Worm (Caenorhabditis elegans) whole organism, L2 larva: ENCODE measurements around the gene C39B5.14.

ENCODE experiments used
- C34F6.9 ChIP-seq: fragments of 150-350 bp; optimal IDR thresholded peaks from 2 replicates; lab custom pipeline; 2014; ENCODE audit warnings: missing biosample characterization, missing genetic modification characterization
- F13H6.1 ChIP-seq: sonication (generic microtip); optimal IDR thresholded peaks from 2 replicates; lab custom pipeline; 2016; ENCODE audit warnings: missing genetic modification characterization, missing compliant biosample characterization
- R02D3.7 ChIP-seq: fragments of 150-350 bp; optimal IDR thresholded peaks from 2 replicates; lab custom pipeline; 2014; ENCODE audit warnings: missing biosample characterization, missing genetic modification characterization
- Y55F3AM.14 ChIP-seq: fragments of 200-800 bp; sonication (Bioruptor generic); optimal IDR thresholded peaks from 2 replicates; lab custom pipeline; 2018; ENCODE audit warnings: mild to moderate bottlenecking, missing genetic modification characterization, missing compliant biosample characterization
- ZK546.5 ChIP-seq: sonication (generic microtip); optimal IDR thresholded peaks from 2 replicates; lab custom pipeline; 2017; ENCODE audit warnings: missing biosample characterization, missing genetic modification characterization
- alr-1 ChIP-seq: fragments of 150-350 bp; optimal IDR thresholded peaks from 2 replicates; lab custom pipeline; 2014; ENCODE audit warnings: missing biosample characterization, missing genetic modification characterization
- aly-2 ChIP-seq: fragments of 150-350 bp; optimal IDR thresholded peaks from 2 replicates; lab custom pipeline; 2014; ENCODE audit warnings: missing biosample characterization, missing genetic modification characterization
- ama-1 ChIP-seq: fragments of 150-350 bp; optimal IDR thresholded peaks from 2 replicates; lab custom pipeline; 2018; ENCODE audit warnings: inconsistent platforms
- blmp-1 ChIP-seq: sonication (generic microtip); optimal IDR thresholded peaks from 2 replicates; lab custom pipeline; 2017; ENCODE audit warnings: missing genetic modification characterization, mild to moderate bottlenecking, missing compliant biosample characterization, antibody characterized with exemption, moderate library complexity; ENCODE audit not compliant: insufficient read depth
- ceh-16 ChIP-seq: fragments of 150-350 bp; optimal IDR thresholded peaks from 2 replicates; lab custom pipeline; 2014; ENCODE audit warnings: missing biosample characterization, missing genetic modification characterization
- egl-27 ChIP-seq: sonication (generic microtip); optimal IDR thresholded peaks from 3 replicates; lab custom pipeline; 2017; ENCODE audit warnings: missing biosample characterization, missing genetic modification reagents, missing genetic modification characterization
- elt-3 ChIP-seq: sonication (generic microtip); optimal IDR thresholded peaks from 2 replicates; lab custom pipeline; 2017; ENCODE audit warnings: missing biosample characterization, missing genetic modification characterization
- fos-1 ChIP-seq: fragments of 150-350 bp; optimal IDR thresholded peaks from 2 replicates; lab custom pipeline; 2014; ENCODE audit warnings: missing biosample characterization, missing genetic modification characterization
- gmeb-1 ChIP-seq: fragments of 150-350 bp; optimal IDR thresholded peaks from 2 replicates; lab custom pipeline; 2014; ENCODE audit warnings: missing biosample characterization, missing genetic modification characterization
- lin-13 ChIP-seq: fragments of 150-350 bp; optimal IDR thresholded peaks from 2 replicates; lab custom pipeline; 2014; ENCODE audit warnings: missing biosample characterization, missing genetic modification reagents, missing genetic modification characterization
- lin-39 ChIP-seq: fragments of 150-350 bp; optimal IDR thresholded peaks from 2 replicates; lab custom pipeline; 2014; ENCODE audit warnings: missing biosample characterization, missing genetic modification reagents, missing genetic modification characterization
- lsy-2 ChIP-seq, 2 experiments: fragments of 150-350 bp in 1 of 2; sonication (generic microtip) in 1 of 2; optimal IDR thresholded peaks; 2 replicates each; lab custom pipeline; 2014 to 2017; ENCODE audit warnings: missing biosample characterization in 2 of 2, missing genetic modification characterization in 2 of 2
- mab-5 ChIP-seq: fragments of 150-350 bp; optimal IDR thresholded peaks from 2 replicates; lab custom pipeline; 2014; ENCODE audit warnings: missing biosample characterization, missing genetic modification characterization
- mbf-1 ChIP-seq: sonication (generic microtip); optimal IDR thresholded peaks from 2 replicates; lab custom pipeline; 2017; ENCODE audit warnings: missing biosample characterization, missing genetic modification characterization
- mdl-1 ChIP-seq, 2 experiments: fragments of 150-350 bp in 1 of 2; sonication (generic microtip) in 1 of 2; optimal IDR thresholded peaks; 2 replicates each; lab custom pipeline; 2017; ENCODE audit warnings: missing biosample characterization in 2 of 2, missing genetic modification characterization in 2 of 2
- nhr-11 ChIP-seq: fragments of 150-350 bp; optimal IDR thresholded peaks from 2 replicates; lab custom pipeline; 2014; ENCODE audit warnings: missing biosample characterization, missing genetic modification characterization
- nhr-12 ChIP-seq: fragments of 150-350 bp; optimal IDR thresholded peaks from 2 replicates; lab custom pipeline; 2014; ENCODE audit warnings: missing biosample characterization, missing genetic modification characterization
- nhr-129 ChIP-seq: fragments of 150-350 bp; optimal IDR thresholded peaks from 2 replicates; lab custom pipeline; 2014; ENCODE audit warnings: missing biosample characterization, missing genetic modification characterization
- nhr-237 ChIP-seq: fragments of 150-350 bp; optimal IDR thresholded peaks from 2 replicates; lab custom pipeline; 2014; ENCODE audit warnings: missing biosample characterization, missing genetic modification characterization
- nhr-25 ChIP-seq: fragments of 150-350 bp; sonication (generic microtip); optimal IDR thresholded peaks from 3 replicates; lab custom pipeline; 2014; ENCODE audit warnings: missing biosample characterization, missing genetic modification characterization
- nhr-6 ChIP-seq: fragments of 150-350 bp; optimal IDR thresholded peaks from 2 replicates; lab custom pipeline; 2014; ENCODE audit warnings: missing biosample characterization, missing genetic modification characterization
- nhr-77 ChIP-seq: fragments of 150-350 bp; optimal IDR thresholded peaks from 2 replicates; lab custom pipeline; 2014; ENCODE audit warnings: missing biosample characterization, missing genetic modification characterization
- peb-1 ChIP-seq: fragments of 150-350 bp; optimal IDR thresholded peaks from 2 replicates; lab custom pipeline; 2014; ENCODE audit warnings: missing biosample characterization, missing genetic modification characterization
- sem-4 ChIP-seq: fragments of 150-350 bp; optimal IDR thresholded peaks from 2 replicates; lab custom pipeline; 2014; ENCODE audit warnings: missing biosample characterization, missing genetic modification reagents, missing genetic modification characterization
- skn-1 ChIP-seq: sonication (generic microtip); optimal IDR thresholded peaks from 2 replicates; lab custom pipeline; 2017; ENCODE audit warnings: missing biosample characterization, missing genetic modification characterization
- sma-3 ChIP-seq: sonication (generic microtip); optimal IDR thresholded peaks from 2 replicates; lab custom pipeline; 2016; ENCODE audit warnings: missing genetic modification reagents, missing genetic modification characterization, missing compliant biosample characterization
- unc-39 ChIP-seq: fragments of 150-350 bp; optimal IDR thresholded peaks from 2 replicates; lab custom pipeline; 2014; ENCODE audit warnings: missing biosample characterization, missing genetic modification characterization
- unc-55 ChIP-seq: fragments of 150-350 bp; sonication (generic microtip); optimal IDR thresholded peaks from 3 replicates; lab custom pipeline; 2014; ENCODE audit warnings: missing biosample characterization, missing genetic modification reagents, missing genetic modification characterization
- zag-1 ChIP-seq: fragments of 150-350 bp; optimal IDR thresholded peaks from 2 replicates; lab custom pipeline; 2014; ENCODE audit warnings: missing biosample characterization, missing genetic modification characterization
- ztf-1 ChIP-seq: fragments of 200-800 bp; sonication (Bioruptor generic); conservative IDR thresholded peaks from 2 replicates; pipeline ENCODE4 v1.3.6; 2022; ENCODE audit warnings: missing genetic modification characterization, missing compliant biosample characterization

Gene C39B5.14

ce11 chrIII:2171892-2172591, 39.2 kb upstream of the C39B5.14 start (continued):
- TF ChIP-seq ztf-1 (GFP tag; lab: Robert Waterston, UW) (no peak), nhr-237 (tag; lab: Kevin White, UChicago) (no peak), lin-13 (GFP tag; lab: Kevin White, UChicago) (peak; percentile 66), blmp-1 (peak; percentile 14), mab-5 (tag; lab: Kevin White, UChicago) (no peak), aly-2 (tag; lab: Kevin White, UChicago) (no peak), ZK546.5 (no peak), ceh-16 (tag; lab: Kevin White, UChicago) (no peak), fos-1 (tag; lab: Kevin White, UChicago) (peak; percentile 44), mbf-1 (tag; lab: Kevin White, UChicago) (no peak), sma-3 (GFP tag; lab: Kevin White, UChicago) (peak; percentile 79), nhr-129 (peak; percentile 89), mdl-1 (tag; optimal IDR thresholded peaks at IDR 0.05; lab: Kevin White, UChicago) (peak; percentile 42 to 75), ama-1 (lab: Kevin White, UChicago) (peak; percentile 94), F13H6.1 (tag; lab: Kevin White, UChicago) (peak; percentile 97), nhr-25 (tag; lab: Kevin White, UChicago) (peak; percentile 80), C34F6.9 (tag; lab: Kevin White, UChicago) (peak; percentile 50), nhr-12 (tag; lab: Kevin White, UChicago) (no peak)
- TF ChIP-seq, all 48 proteins: peak for 24

ce11 chrIII:2197706-2198105, 13.5 kb upstream of the C39B5.14 start, which contains the start of gene C39B5.6:
Gene C39B5.6 (plus strand): TSS chrIII:2198006.
- no peak for TF ChIP-seq nhr-12 (tag; lab: Kevin White, UChicago)
- TF ChIP-seq blmp-1: no peak
- TF ChIP-seq nhr-77 (tag; lab: Kevin White, UChicago): no peak
- TF ChIP-seq peb-1 (tag; lab: Kevin White, UChicago): no peak
- no peak for TF ChIP-seq ama-1 (lab: Kevin White, UChicago)
- TF ChIP-seq lsy-2 (tag; optimal IDR thresholded peaks at IDR 0.05; lab: Kevin White, UChicago): no peak
- TF ChIP-seq skn-1 (tag; lab: Kevin White, UChicago): no peak
- TF ChIP-seq Y55F3AM.14: no peak
- no peak for TF ChIP-seq alr-1 (tag; lab: Kevin White, UChicago)
- TF ChIP-seq nhr-25 (tag; lab: Kevin White, UChicago): no peak
- TF ChIP-seq, all 48 proteins: peak for 0

ce11 chrIII:2205155-2205554, 6.1 kb upstream of the C39B5.14 start:
- TF ChIP-seq peb-1 (tag; lab: Kevin White, UChicago) (no peak), lin-39 (tag; lab: Kevin White, UChicago) (no peak), blmp-1 (no peak), gmeb-1 (no peak), unc-39 (no peak)

ce11 chrIII:2207864-2208263, 3.4 kb upstream of the C39B5.14 start, which contains the start of gene C39B5.5:
Gene C39B5.5 (plus strand): TSS chrIII:2208164.
- TF ChIP-seq elt-3 (tag; lab: Kevin White, UChicago) (no peak), gmeb-1 (no peak), R02D3.7 (no peak), nhr-237 (tag; lab: Kevin White, UChicago) (no peak), unc-55 (GFP tag; lab: Kevin White, UChicago) (no peak), egl-27 (tag; lab: Kevin White, UChicago) (no peak), blmp-1 (no peak), lin-39 (tag; lab: Kevin White, UChicago) (no peak), ztf-1 (GFP tag; lab: Robert Waterston, UW) (no peak), ceh-16 (tag; lab: Kevin White, UChicago) (no peak), sem-4 (no peak)

- no peak for TF ChIP-seq zag-1 (tag; lab: Kevin White, UChicago)
- no peak for TF ChIP-seq lin-13 (GFP tag; lab: Kevin White, UChicago)
- no peak for TF ChIP-seq mbf-1 (tag; lab: Kevin White, UChicago)
- no peak for TF ChIP-seq nhr-77 (tag; lab: Kevin White, UChicago)
- TF ChIP-seq nhr-6 (tag; lab: Kevin White, UChicago): no peak
- no peak for TF ChIP-seq ztf-1 (GFP tag; lab: Robert Waterston, UW)
- TF ChIP-seq nhr-25 (tag; lab: Kevin White, UChicago): no peak
- no peak for TF ChIP-seq mdl-1 (tag; optimal IDR thresholded peaks at IDR 0.05; lab: Kevin White, UChicago)
- TF ChIP-seq nhr-11 (tag; lab: Kevin White, UChicago): no peak
- TF ChIP-seq sem-4: no peak
- no peak for TF ChIP-seq ceh-16 (tag; lab: Kevin White, UChicago)
- TF ChIP-seq lin-39 (tag; lab: Kevin White, UChicago): no peak
- TF ChIP-seq elt-3 (tag; lab: Kevin White, UChicago): no peak
- no peak for TF ChIP-seq nhr-237 (tag; lab: Kevin White, UChicago)
Measured at ce11 chrIII:2210601-2211000, 619 bp upstream of the C39B5.14 start.
